Fruit fly (Drosophila melanogaster) S2 (cell line): Measurements from ENCODE around the gene eIF4G1.

Experiments
- CG8478 ChIP-seq: fragments of >200 bp; optimal IDR thresholded peaks from 2 replicates; lab custom pipeline; 2018
- CTCF ChIP-seq, 2 experiments: fragments of >200 bp; optimal IDR thresholded peaks; 2 replicates each; lab custom pipeline; 2018

- no peak for TF ChIP-seq CTCF (optimal IDR thresholded peaks at IDR 0.05; lab: Kevin White, UChicago)
- TF ChIP-seq CG8478 (lab: Kevin White, UChicago): no peak
These were observed 25.8 kb downstream of the eIF4G1 start for dm6 chr4:904667-905066.
